Worm (Caenorhabditis elegans) whole organism, L2 larva: ENCODE measurements around the gene msp-32.

Experiments used
- ZK546.5 ChIP-seq: sonication (generic microtip); optimal IDR thresholded peaks from 2 replicates; lab custom pipeline; 2017; ENCODE audit warnings: missing biosample characterization, missing genetic modification characterization
- ama-1 ChIP-seq: fragments of 150-350 bp; optimal IDR thresholded peaks from 2 replicates; lab custom pipeline; 2018; ENCODE audit warnings: inconsistent platforms
- blmp-1 ChIP-seq: sonication (generic microtip); optimal IDR thresholded peaks from 2 replicates; lab custom pipeline; 2017; ENCODE audit warnings: missing genetic modification characterization, mild to moderate bottlenecking, missing compliant biosample characterization, antibody characterized with exemption, moderate library complexity; ENCODE audit not compliant: insufficient read depth
- ceh-16 ChIP-seq: fragments of 150-350 bp; optimal IDR thresholded peaks from 2 replicates; lab custom pipeline; 2014; ENCODE audit warnings: missing biosample characterization, missing genetic modification characterization
- lin-11 ChIP-seq: fragments of 150-350 bp; sonication (generic microtip); optimal IDR thresholded peaks from 2 replicates; lab custom pipeline; 2014; ENCODE audit warnings: missing biosample characterization, missing genetic modification characterization, inconsistent platforms, mixed read lengths
- nhr-237 ChIP-seq: fragments of 150-350 bp; optimal IDR thresholded peaks from 2 replicates; lab custom pipeline; 2014; ENCODE audit warnings: missing biosample characterization, missing genetic modification characterization
- snpc-4 ChIP-seq: fragments of 150-350 bp; optimal IDR thresholded peaks from 2 replicates; lab custom pipeline; 2014; ENCODE audit warnings: missing biosample characterization, missing genetic modification characterization
- unc-62 ChIP-seq: fragments of 150-350 bp; optimal IDR thresholded peaks from 2 replicates; lab custom pipeline; 2014; ENCODE audit warnings: missing biosample characterization, missing genetic modification reagents, missing genetic modification characterization
- ztf-11 ChIP-seq: sonication (generic microtip); optimal IDR thresholded peaks from 2 replicates; lab custom pipeline; 2017; ENCODE audit warnings: missing biosample characterization, missing genetic modification characterization

DNA sequence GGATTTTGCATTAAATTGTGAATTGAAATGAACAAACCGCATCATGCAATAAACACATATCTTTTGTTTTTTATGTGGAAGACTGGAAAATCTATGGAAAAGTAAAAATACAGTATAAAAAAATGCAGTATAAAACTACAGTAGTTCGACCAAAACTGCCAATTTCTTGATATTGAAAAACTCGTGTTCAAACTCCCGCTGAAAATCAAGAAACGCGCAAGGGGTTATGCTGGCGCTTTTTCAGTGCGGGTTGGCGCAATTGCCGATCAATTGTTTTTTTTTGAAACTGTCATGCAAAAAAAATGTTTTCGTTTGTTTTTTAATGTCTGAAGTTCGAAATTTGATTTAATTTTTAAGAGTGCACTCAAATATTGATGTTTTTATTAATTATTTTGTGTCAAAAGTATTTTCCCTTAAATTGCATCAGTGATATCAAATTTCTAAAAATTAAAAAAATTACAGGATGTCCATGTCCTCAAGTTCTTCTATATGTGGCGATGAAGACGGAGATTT lies 47.0 kb upstream of the msp-32 start, which contains the start of gene dnj-9:
- peak; percentile 45 for TF ChIP-seq nhr-237
- peak; percentile 63 for TF ChIP-seq unc-62 (GFP tag; lab: Kevin White, UChicago)
- peak; percentile 68 for TF ChIP-seq ZK546.5 (tag; lab: Kevin White, UChicago)
- peak; percentile 6 for TF ChIP-seq ceh-16 (tag; lab: Kevin White, UChicago)
- peak; percentile 84 for TF ChIP-seq snpc-4 (tag; lab: Kevin White, UChicago)
- TF ChIP-seq ama-1: peak; percentile 77
- TF ChIP-seq ztf-11: no peak
- TF ChIP-seq blmp-1 (tag; lab: Kevin White, UChicago): peak; percentile 77
- TF ChIP-seq lin-11 (tag; lab: Kevin White, UChicago): peak; percentile 90
